Worm (Caenorhabditis elegans): ENCODE measurements around the gene nurf-1.
"Not testable (repeated sequence)": the region's sequence is repeated elsewhere in the genome, so short reads cannot be mapped to it uniquely, and the experiment has no call there.

The nurf-1 gene

DNA sequence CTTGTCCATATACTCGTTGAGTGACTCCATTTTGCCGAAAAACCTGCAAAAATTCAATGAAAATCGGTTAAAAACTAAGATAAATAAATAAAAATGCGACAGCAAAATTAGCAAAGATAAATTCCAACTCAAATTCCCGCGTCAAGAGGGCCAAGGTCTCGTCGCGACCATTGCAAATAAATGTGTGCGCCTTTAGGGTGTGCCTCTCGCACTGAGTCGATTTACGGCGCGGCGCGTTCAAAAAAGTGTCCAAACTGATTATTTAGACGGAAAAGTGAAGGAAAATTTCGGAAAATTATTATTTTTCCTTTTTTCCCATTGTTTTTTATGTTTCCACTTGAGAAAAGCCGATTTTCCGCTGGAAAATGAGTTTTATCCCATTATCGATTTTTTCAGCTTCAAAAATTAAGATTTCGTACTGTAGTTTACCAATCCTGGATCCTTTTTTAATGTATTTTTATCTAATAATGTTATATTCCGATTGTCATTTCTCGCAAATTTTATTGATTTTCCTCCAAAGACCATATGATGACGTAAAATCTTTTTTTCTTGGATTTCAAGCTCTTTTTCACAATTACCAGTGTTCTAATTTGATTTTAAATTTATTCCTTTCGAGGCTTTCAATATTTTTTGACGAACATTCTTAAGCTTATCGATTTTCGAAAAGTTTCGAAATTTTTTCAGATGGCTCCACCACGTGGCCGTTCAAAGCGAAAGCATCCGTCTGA, at the start of gene nurf-1, which contains the start of gene kbp-3:
Gene nurf-1 (plus strand): TSS at position 678 of the 728 bp plus-strand sequence.
Gene kbp-3 (minus strand): TSS at position 43 of the 728 bp plus-strand sequence.
- TF ChIP-seq lin-38 (GFP tag; IDR thresholded peaks at IDR 0.05) (peak; percentile 72), nhr-6 (tag; optimal IDR thresholded peaks at IDR 0.05) (peak; percentile 72), hlh-30 (tag; optimal IDR thresholded peaks at IDR 0.05; ENCODE audit: insufficient read depth) (peak; percentile 61), fkh-10 (GFP tag; optimal IDR thresholded peaks at IDR 0.05) (peak; percentile 25), dpl-1 (GFP tag; optimal IDR thresholded peaks at IDR 0.05) (peak; percentile 88), hmg-1.1 (GFP tag; IDR thresholded peaks at IDR 0.05) (peak; percentile 44; the same call in 1 of the 2 replicates), lsy-2 (tag; optimal IDR thresholded peaks at IDR 0.05) (peak in 1 of 2 experiments; percentile 76), rbr-2 (tag; optimal IDR thresholded peaks at IDR 0.05) (peak; percentile 33), mxl-2 (GFP tag; conservative IDR thresholded peaks at IDR 0.05) (no peak), nhr-11 (tag; optimal IDR thresholded peaks at IDR 0.05) (peak; percentile 45), hif-1 (tag; optimal IDR thresholded peaks at IDR 0.05) (peak in 1 of 2 experiments; percentile 41), mep-1 (tag; optimal IDR thresholded peaks at IDR 0.05) (peak; percentile 59), daf-19 (GFP tag; conservative IDR thresholded peaks at IDR 0.05) (no peak), mes-2 (tag; optimal IDR thresholded peaks at IDR 0.05; ENCODE audit: poor library complexity, severe bottlenecking) (peak; percentile 95), mdl-1 (tag; optimal IDR thresholded peaks at IDR 0.05) (peak in 1 of 2 experiments; percentile 32), daf-16 (GFP tag; optimal IDR thresholded peaks at IDR 0.05) (no peak), daf-16 (tag; optimal IDR thresholded peaks at IDR 0.05) (peak; percentile 31), aha-1 (tag) (peak; percentile 94), unc-62 (GFP tag; optimal IDR thresholded peaks at IDR 0.05 in 1 of 2) (peak in 1 of 2 experiments; percentile 2), unc-62 (tag; optimal IDR thresholded peaks at IDR 0.05) (no peak), dve-1 (tag; optimal IDR thresholded peaks at IDR 0.05; ENCODE audit: insufficient read depth) (peak; percentile 29), snpc-4 (tag; optimal IDR thresholded peaks at IDR 0.05) (no peak), unc-39 (tag; optimal IDR thresholded peaks at IDR 0.05) (no peak), nhr-77 (tag; optimal IDR thresholded peaks at IDR 0.05) (peak; percentile 45), zip-11 (GFP tag; IDR thresholded peaks at IDR 0.05) (no peak)

ce11 chrII:14344166-14344565, 46.3 kb upstream of the nurf-1 start, which contains the start of gene ddl-3:
ddl-3 (minus strand) TSS chrII:14344454.
- TF ChIP-seq Y48G9A.11 (GFP tag; IDR thresholded peaks at IDR 0.05) (0 out of 2 replicates have a peak, but pooled peaks have one; percentile 55), set-16 (GFP tag; IDR thresholded peaks at IDR 0.05) (peak; percentile 31; the same call in 1 of the 2 replicates)

- peak in 1 of 2 experiments; percentile 56 for TF ChIP-seq unc-62 (GFP tag; optimal IDR thresholded peaks at IDR 0.05 in 1 of 2)
- not testable (repeated sequence) for TF ChIP-seq unc-62 (tag; optimal IDR thresholded peaks at IDR 0.05)
Measured at ce11 chrII:14346243-14346642, 44.3 kb upstream of the nurf-1 start, which contains the start of gene Y54G11A.9. Y54G11A.9 (minus strand) TSS chrII:14346438.

ce11 chrII:14349356-14349923, 41.1 kb upstream of the nurf-1 start, which contains the start of the genes Y54G11A.17, lin-7 and elof-1:
Y54G11A.17 (minus strand) TSS chrII:14349406.
lin-7 (minus strand) TSS chrII:14349406.
elof-1 (plus strand) TSS chrII:14349738.
- TF ChIP-seq nhr-48 (tag; optimal IDR thresholded peaks at IDR 0.05) (peak; percentile 1), nhr-42 (GFP tag; IDR thresholded peaks at IDR 0.05) (peak; percentile 89), Y48G9A.11 (GFP tag; IDR thresholded peaks at IDR 0.05) (no peak), nhr-102 (tag; optimal IDR thresholded peaks at IDR 0.05) (peak; percentile 9), pqm-1 (tag; optimal IDR thresholded peaks at IDR 0.05) (no peak), mdl-1 (tag; optimal IDR thresholded peaks at IDR 0.05) (peak in 1 of 2 experiments; percentile 58), dmd-6 (GFP tag; IDR thresholded peaks at IDR 0.05) (peak; percentile 56; the same call in 1 of the 2 replicates), daf-19 (GFP tag; conservative IDR thresholded peaks at IDR 0.05) (no peak), madf-5 (GFP tag; IDR thresholded peaks at IDR 0.05) (no peak), pha-4 (GFP tag; IDR thresholded peaks at IDR 0.05) (peak; percentile 31; the same call in 1 of the 2 replicates), pha-4 (tag; optimal IDR thresholded peaks at IDR 0.05) (peak; percentile 93), aha-1 (tag) (peak; percentile 88), hlh-11 (tag; optimal IDR thresholded peaks at IDR 0.05) (peak; percentile 71), php-3 (GFP tag; IDR thresholded peaks at IDR 0.05) (0 out of 2 replicates have a peak, but pooled peaks have one; percentile 14), lin-38 (GFP tag; IDR thresholded peaks at IDR 0.05) (peak; percentile 83), vab-7 (GFP tag; IDR thresholded peaks at IDR 0.05) (peak; percentile 60; the same call in 1 of the 2 replicates), unc-130 (GFP tag; optimal IDR thresholded peaks at IDR 0.05) (peak; percentile 73), hlh-30 (tag; optimal IDR thresholded peaks at IDR 0.05; ENCODE audit: insufficient read depth) (peak; percentile 92), mes-2 (tag; optimal IDR thresholded peaks at IDR 0.05; ENCODE audit: poor library complexity, severe bottlenecking) (peak; percentile 92), nhr-25 (tag; optimal IDR thresholded peaks at IDR 0.05; ENCODE audit: borderline replicate concordance, insufficient read depth) (peak; percentile 65), hif-1 (tag; optimal IDR thresholded peaks at IDR 0.05) (peak in 1 of 2 experiments; percentile 85), mep-1 (tag; optimal IDR thresholded peaks at IDR 0.05) (peak; percentile 90), lsy-2 (tag; optimal IDR thresholded peaks at IDR 0.05) (peak; percentile 97 to 100), daf-8 (GFP tag; IDR thresholded peaks at IDR 0.05) (no peak)
